Fruit fly (Drosophila melanogaster): Measurements from ENCODE around the gene CG42526.

Gene CG42526

dm6 chr3L:9398435-9398981 is 36.7 kb downstream of the CG42526 start (continued):
- no peak for TF ChIP-seq CG7271 (tag; optimal IDR thresholded peaks at IDR 0.05)
- no peak for TF ChIP-seq CG13287 (GFP tag; IDR thresholded peaks at IDR 0.05; ENCODE audit: partially characterized antibody)
- no peak for TF ChIP-seq jigr1 (GFP tag; IDR thresholded peaks at IDR 0.05)
- TF ChIP-seq Ets65A (GFP tag): no peak
- TF ChIP-seq ftz-f1 (GFP tag; optimal IDR thresholded peaks at IDR 0.05): no peak
- no peak for TF ChIP-seq CG13296 (GFP tag; optimal IDR thresholded peaks at IDR 0.05)
- TF ChIP-seq Atf-2 (GFP tag; optimal IDR thresholded peaks at IDR 0.05): no peak
- TF ChIP-seq CG2889 (GFP tag; IDR thresholded peaks at IDR 0.05): no peak
- peak; percentile 4 for TF ChIP-seq phol (tag; optimal IDR thresholded peaks at IDR 0.05)
- TF ChIP-seq Mes4 (GFP tag; optimal IDR thresholded peaks at IDR 0.05): no peak
- no peak for TF ChIP-seq prd (optimal IDR thresholded peaks at IDR 0.05)
- peak; percentile 31; the same call in 1 of the 3 replicates for TF ChIP-seq prd (GFP tag; IDR thresholded peaks at IDR 0.05)
- no peak for TF ChIP-seq unpg (GFP tag; optimal IDR thresholded peaks at IDR 0.05)
- peak; percentile 38; the same call in 1 of the 3 replicates for TF ChIP-seq CG6175 (GFP tag; IDR thresholded peaks at IDR 0.05)
- no peak for TF ChIP-seq CG1529 (GFP tag; optimal IDR thresholded peaks at IDR 0.05)
- no peak for TF ChIP-seq Nf-YC (tag; optimal IDR thresholded peaks at IDR 0.05)

dm6 chr3L:9398028-9398427 is 37.2 kb downstream of the CG42526 start:
- TF ChIP-seq mirr (GFP tag; optimal IDR thresholded peaks at IDR 0.05): peak; percentile 21
- TF ChIP-seq eve (GFP tag; optimal IDR thresholded peaks at IDR 0.05): peak in 1 of 2 experiments; percentile 64
- TF ChIP-seq CG5953 (GFP tag; IDR thresholded peaks at IDR 0.05): no peak
- TF ChIP-seq Rfx (GFP tag; IDR thresholded peaks at IDR 0.05): 0 out of 2 replicates have a peak, but pooled peaks have one; percentile 1
- TF ChIP-seq chinmo (GFP tag; IDR thresholded peaks at IDR 0.05; ENCODE audit: partially characterized antibody): 0 out of 4 replicates have a peak, but pooled peaks have one; percentile 48
- no peak for TF ChIP-seq CG4707 (GFP tag; optimal IDR thresholded peaks at IDR 0.05)

- TF ChIP-seq YL-1 (GFP tag; optimal IDR thresholded peaks at IDR 0.05): peak; percentile 30
- TF ChIP-seq BtbVII (GFP tag; optimal IDR thresholded peaks at IDR 0.05): peak; percentile 91
- TF ChIP-seq CG1647 (GFP tag; optimal IDR thresholded peaks at IDR 0.05): peak; percentile 69
- TF ChIP-seq CG8924 (tag; optimal IDR thresholded peaks at IDR 0.05): peak; percentile 25
- peak; percentile 57 for TF ChIP-seq Max (GFP tag; optimal IDR thresholded peaks at IDR 0.05)
- peak in 1 of 2 experiments; percentile 13 for TF ChIP-seq eve (GFP tag; optimal IDR thresholded peaks at IDR 0.05)
- peak; percentile 20 for TF ChIP-seq CG12659 (GFP tag; optimal IDR thresholded peaks at IDR 0.05)
- TF ChIP-seq CG31224 (GFP tag; IDR thresholded peaks at IDR 0.05): no peak
- peak; percentile 35 for TF ChIP-seq CG9817 (tag; optimal IDR thresholded peaks at IDR 0.05)
- TF ChIP-seq wek (GFP tag; optimal IDR thresholded peaks at IDR 0.05): peak; percentile 79
- TF ChIP-seq NFAT (GFP tag; IDR thresholded peaks at IDR 0.05): no peak
- TF ChIP-seq CG9215 (GFP tag; IDR thresholded peaks at IDR 0.05): no peak
- peak; percentile 5; the same call in 1 of the 3 replicates for TF ChIP-seq CG3726 (GFP tag; IDR thresholded peaks at IDR 0.05)
- peak; percentile 31 for TF ChIP-seq CG7786 (GFP tag; optimal IDR thresholded peaks at IDR 0.05)
- peak; percentile 63 for TF ChIP-seq CG10147 (GFP tag; optimal IDR thresholded peaks at IDR 0.05)
- peak; percentile 97 for TF ChIP-seq lab (GFP tag; optimal IDR thresholded peaks at IDR 0.05)
- peak; percentile 94 for TF ChIP-seq grn (GFP tag; optimal IDR thresholded peaks at IDR 0.05)
- no peak for TF ChIP-seq Dll (GFP tag; IDR thresholded peaks at IDR 0.05; ENCODE audit: partially characterized antibody)
- no peak for TF ChIP-seq CG16815 (GFP tag; optimal IDR thresholded peaks at IDR 0.05)
- peak; percentile 92 for TF ChIP-seq Med (GFP tag)
- TF ChIP-seq nom (GFP tag; optimal IDR thresholded peaks at IDR 0.05): peak; percentile 60
- TF ChIP-seq CG7556 (GFP tag; optimal IDR thresholded peaks at IDR 0.05): peak; percentile 67
- peak; percentile 69 for TF ChIP-seq pfk (GFP tag; optimal IDR thresholded peaks at IDR 0.05)
- peak; percentile 4 for TF ChIP-seq CG17912 (GFP tag; optimal IDR thresholded peaks at IDR 0.05)
- peak; percentile 75 for TF ChIP-seq CG34376 (GFP tag; optimal IDR thresholded peaks at IDR 0.05)
- TF ChIP-seq lov (optimal IDR thresholded peaks at IDR 0.05): no peak
- peak; percentile 62; the same call in 1 of the 3 replicates for TF ChIP-seq lov (GFP tag; IDR thresholded peaks at IDR 0.05)
- TF ChIP-seq CG16863 (GFP tag; optimal IDR thresholded peaks at IDR 0.05): no peak
Measured at dm6 chr3L:9397156-9397555, 38.0 kb downstream of the CG42526 start.
